Fruit fly (Drosophila melanogaster) whole organism, prepupa: ENCODE measurements around the gene CG7872.

Experiments
- CG10631 ChIP-seq: fragments of 200-800 bp; sonication (Bioruptor generic); optimal IDR thresholded peaks from 2 replicates; lab custom pipeline; 2016; ENCODE audit warnings: missing biosample characterization, missing genetic modification characterization
- CG10669 ChIP-seq: fragments of 200-800 bp; sonication (Bioruptor generic); optimal IDR thresholded peaks from 3 replicates; lab custom pipeline; 2018; ENCODE audit warnings: missing biosample characterization, mild to moderate bottlenecking, missing genetic modification characterization, moderate library complexity
- CG11762 ChIP-seq: fragments of 200-800 bp; sonication (Bioruptor generic); optimal IDR thresholded peaks from 3 replicates; lab custom pipeline; 2016; ENCODE audit warnings: missing biosample characterization, missing genetic modification characterization; ENCODE audit not compliant: insufficient read depth
- CG15336 ChIP-seq: fragments of 200-800 bp; sonication (Bioruptor generic); IDR thresholded peaks from 2 replicates; pipeline ENCODE4 v1.3.6; 2022; ENCODE audit warnings: missing biosample characterization, missing genetic modification characterization
- CG1621 ChIP-seq: fragments of 200-800 bp; sonication (Bioruptor generic); optimal IDR thresholded peaks from 3 replicates; lab custom pipeline; 2018; ENCODE audit warnings: missing biosample characterization, mild to moderate bottlenecking, missing genetic modification characterization
- CG16779 ChIP-seq: fragments of 200-800 bp; sonication (Bioruptor generic); optimal IDR thresholded peaks from 3 replicates; lab custom pipeline; 2017; ENCODE audit warnings: missing biosample characterization, mild to moderate bottlenecking, missing genetic modification characterization
- CG3032 ChIP-seq: fragments of 200-800 bp; optimal IDR thresholded peaks from 2 replicates; lab custom pipeline; 2019; ENCODE audit warnings: missing biosample characterization, mild to moderate bottlenecking, missing genetic modification characterization, moderate library complexity
- CG34406 ChIP-seq: fragments of 200-800 bp; sonication (Bioruptor generic); optimal IDR thresholded peaks from 3 replicates; lab custom pipeline; 2016; ENCODE audit warnings: missing biosample characterization, missing genetic modification characterization
- CG3919 ChIP-seq: fragments of 200-800 bp; sonication (Bioruptor generic); optimal IDR thresholded peaks from 3 replicates; lab custom pipeline; 2016; ENCODE audit warnings: missing biosample characterization, missing genetic modification characterization
- CG4318 ChIP-seq: fragments of 200-800 bp; sonication (Bioruptor generic); optimal IDR thresholded peaks from 3 replicates; lab custom pipeline; 2017; ENCODE audit warnings: missing biosample characterization, mild to moderate bottlenecking, missing genetic modification characterization
- CG6163 ChIP-seq: fragments of 200-800 bp; sonication (Bioruptor generic); IDR thresholded peaks from 3 replicates; pipeline ENCODE4 v1.3.6; 2022; ENCODE audit warnings: missing biosample characterization, missing genetic modification characterization
- CG6792 ChIP-seq: fragments of 200-800 bp; sonication (Bioruptor generic); optimal IDR thresholded peaks from 3 replicates; lab custom pipeline; 2016; ENCODE audit warnings: missing biosample characterization, missing genetic modification characterization
- CG6808 ChIP-seq: fragments of 200-800 bp; sonication (Bioruptor generic); optimal IDR thresholded peaks from 3 replicates; lab custom pipeline; 2017; ENCODE audit warnings: missing biosample characterization, missing genetic modification characterization, mild to moderate bottlenecking, moderate library complexity, missing genetic modification reagents
- CG6854 ChIP-seq: fragments of 200-800 bp; sonication (Bioruptor generic); optimal IDR thresholded peaks from 2 replicates; lab custom pipeline; 2017; ENCODE audit warnings: missing biosample characterization, mild to moderate bottlenecking, missing genetic modification characterization
- CG7368 ChIP-seq: fragments of 200-800 bp; sonication (Bioruptor generic); optimal IDR thresholded peaks from 3 replicates; lab custom pipeline; 2016; ENCODE audit warnings: missing biosample characterization, missing genetic modification characterization
- CG8119 ChIP-seq: fragments of 200-800 bp; sonication (Bioruptor generic); IDR thresholded peaks from 3 replicates; pipeline ENCODE4 v1.3.6; 2022; ENCODE audit warnings: missing biosample characterization, missing genetic modification characterization
- CG8319 ChIP-seq: fragments of 200-800 bp; sonication (Bioruptor generic); optimal IDR thresholded peaks from 3 replicates; lab custom pipeline; 2016; ENCODE audit warnings: missing biosample characterization, missing genetic modification characterization
- CG9139 ChIP-seq: fragments of 200-800 bp; sonication (Bioruptor generic); optimal IDR thresholded peaks from 3 replicates; lab custom pipeline; 2017; ENCODE audit warnings: missing biosample characterization, mild to moderate bottlenecking, missing genetic modification characterization
- Eip78C ChIP-seq: fragments of 200-800 bp; sonication (Bioruptor generic); peaks from one replicate; lab custom pipeline; 2016; ENCODE audit warnings: missing biosample characterization, missing genetic modification characterization
- Ets96B ChIP-seq: fragments of 200-800 bp; optimal IDR thresholded peaks from 2 replicates; lab custom pipeline; 2019; ENCODE audit warnings: missing biosample characterization, mild to moderate bottlenecking, missing genetic modification characterization, moderate library complexity
- Gug ChIP-seq: fragments of 200-800 bp; sonication (Bioruptor generic); IDR thresholded peaks from 2 replicates; pipeline ENCODE4 v1.3.6; 2022; ENCODE audit warnings: missing biosample characterization, missing genetic modification characterization
- Hr38 ChIP-seq: sonication (Bioruptor generic); optimal IDR thresholded peaks from 2 replicates; lab custom pipeline; 2016; ENCODE audit warnings: missing biosample characterization, missing genetic modification characterization
- Hr39 ChIP-seq: fragments of 200-800 bp; sonication (Bioruptor generic); optimal IDR thresholded peaks from 2 replicates; lab custom pipeline; 2016; ENCODE audit warnings: missing biosample characterization, missing genetic modification characterization
- Hr4 ChIP-seq: fragments of 200-800 bp; sonication (Bioruptor generic); optimal IDR thresholded peaks from 3 replicates; lab custom pipeline; 2016; ENCODE audit warnings: missing biosample characterization, missing genetic modification characterization
- Met ChIP-seq: fragments of 200-800 bp; sonication (Bioruptor generic); optimal IDR thresholded peaks from 3 replicates; lab custom pipeline; 2016; ENCODE audit warnings: missing biosample characterization, missing genetic modification characterization
- OdsH ChIP-seq: fragments of 200-800 bp; sonication (Bioruptor generic); optimal IDR thresholded peaks from 3 replicates; lab custom pipeline; 2016; ENCODE audit warnings: missing biosample characterization, missing genetic modification characterization
- Sox102F ChIP-seq: fragments of 200-800 bp; sonication (Bioruptor generic); optimal IDR thresholded peaks from 2 replicates; lab custom pipeline; 2016; ENCODE audit warnings: missing biosample characterization, mild to moderate bottlenecking, missing genetic modification characterization
- Sox14 ChIP-seq: fragments of 200-800 bp; sonication (Bioruptor generic); optimal IDR thresholded peaks from 3 replicates; lab custom pipeline; 2016; ENCODE audit warnings: missing biosample characterization, missing genetic modification characterization
- achi ChIP-seq: fragments of 200-800 bp; sonication (Bioruptor generic); optimal IDR thresholded peaks from 3 replicates; lab custom pipeline; 2016; ENCODE audit warnings: missing biosample characterization, missing genetic modification characterization
- acj6 ChIP-seq: fragments of 200-800 bp; sonication (Bioruptor generic); optimal IDR thresholded peaks from 3 replicates; lab custom pipeline; 2016; ENCODE audit warnings: missing biosample characterization, missing genetic modification characterization
- cyc ChIP-seq: fragments of 200-800 bp; sonication (Bioruptor generic); optimal IDR thresholded peaks from 3 replicates; lab custom pipeline; 2016; ENCODE audit warnings: missing biosample characterization, missing genetic modification characterization
- dsx ChIP-seq: fragments of 200-800 bp; optimal IDR thresholded peaks from 3 replicates; lab custom pipeline; 2019; ENCODE audit warnings: missing biosample characterization, mild to moderate bottlenecking, missing genetic modification characterization, moderate library complexity; ENCODE audit not compliant: poor library complexity, severe bottlenecking
- eg ChIP-seq: fragments of 200-800 bp; sonication (Bioruptor generic); IDR thresholded peaks from 3 replicates; pipeline ENCODE4 v1.3.6; 2022; ENCODE audit warnings: missing biosample characterization, missing genetic modification characterization
- esn ChIP-seq: fragments of 200-800 bp; sonication (Bioruptor generic); optimal IDR thresholded peaks from 2 replicates; lab custom pipeline; 2016; ENCODE audit warnings: missing biosample characterization, mild to moderate bottlenecking, missing genetic modification characterization, moderate library complexity
- fd85E ChIP-seq: fragments of 200-800 bp; sonication (Bioruptor generic); optimal IDR thresholded peaks from 3 replicates; lab custom pipeline; 2016; ENCODE audit warnings: missing biosample characterization, missing genetic modification characterization
- fkh ChIP-seq: fragments of 200-800 bp; sonication (Bioruptor generic); optimal IDR thresholded peaks from 3 replicates; lab custom pipeline; 2017; ENCODE audit warnings: missing biosample characterization, mild to moderate bottlenecking, missing genetic modification characterization, moderate library complexity
- lz ChIP-seq: fragments of 200-800 bp; sonication (Bioruptor generic); optimal IDR thresholded peaks from 3 replicates; lab custom pipeline; 2016; ENCODE audit warnings: missing biosample characterization, missing genetic modification characterization
- salr ChIP-seq, 2 experiments: fragments of 200-800 bp; sonication (Bioruptor generic); optimal IDR thresholded peaks; 3 replicates each; lab custom pipeline; 2016 to 2018; ENCODE audit warnings: missing biosample characterization in 2 of 2, missing genetic modification characterization in 2 of 2, mild to moderate bottlenecking in 1 of 2
- spab ChIP-seq: fragments of 200-800 bp; sonication (Bioruptor generic); optimal IDR thresholded peaks from 2 replicates; lab custom pipeline; 2017; ENCODE audit warnings: missing biosample characterization, mild to moderate bottlenecking, missing genetic modification characterization, missing genetic modification reagents
- ss ChIP-seq, 2 experiments: fragments of 200-800 bp; sonication (Bioruptor generic); optimal IDR thresholded peaks; 2 replicates in 1 of 2; 3 replicates in 1 of 2; lab custom pipeline; 2017 to 2018; ENCODE audit warnings: mild to moderate bottlenecking in 2 of 2, missing biosample characterization in 2 of 2, missing genetic modification characterization in 2 of 2, moderate library complexity in 1 of 2
- svp ChIP-seq: fragments of 200-800 bp; sonication (Bioruptor generic); peaks from one replicate; lab custom pipeline; 2016; ENCODE audit warnings: missing biosample characterization, missing genetic modification characterization
- topi ChIP-seq: fragments of 200-800 bp; sonication (Bioruptor generic); optimal IDR thresholded peaks from 3 replicates; lab custom pipeline; 2016; ENCODE audit warnings: missing biosample characterization, missing genetic modification characterization
- vri ChIP-seq: fragments of 200-800 bp; sonication (Bioruptor generic); optimal IDR thresholded peaks from 3 replicates; lab custom pipeline; 2016; ENCODE audit warnings: missing biosample characterization, mild to moderate bottlenecking, missing genetic modification characterization

Gene CG7872

DNA sequence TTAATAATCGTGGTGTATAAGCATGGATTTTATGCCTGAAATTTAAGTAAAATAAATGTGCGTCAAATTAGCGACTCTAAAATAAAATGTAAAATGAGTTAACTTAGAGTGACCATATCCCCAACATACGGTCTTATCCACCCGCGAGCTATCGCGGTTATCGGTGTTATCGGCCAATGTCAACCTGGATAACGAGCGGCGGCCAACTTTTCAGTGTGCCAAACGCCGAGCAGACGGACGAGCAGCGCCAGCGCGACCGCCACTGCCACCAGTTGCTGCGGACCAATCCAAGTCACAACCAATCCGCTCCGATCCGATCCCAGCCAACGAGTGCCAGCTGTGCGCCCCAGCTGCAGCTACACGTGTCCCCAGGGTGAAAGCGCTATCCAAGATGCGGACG is at the start of gene CG7872, which contains the start of gene cerv:
Gene CG7872, plus strand, starts transcription at position 163 of the 400 bp plus-strand sequence.
Gene cerv, minus strand, starts transcription at position 129 of the 400 bp plus-strand sequence.
- TF ChIP-seq CG3919 (GFP tag; lab: Kevin White, UChicago): peak; percentile 2
- peak; percentile 27 for TF ChIP-seq Eip78C (GFP tag; lab: Kevin White, UChicago)
- no peak for TF ChIP-seq topi (GFP tag; lab: Kevin White, UChicago)
- TF ChIP-seq Ets96B (tag; lab: Kevin White, UChicago): no peak
- peak; percentile 27 for TF ChIP-seq fkh (GFP tag; lab: Kevin White, UChicago)
- TF ChIP-seq acj6 (GFP tag; lab: Kevin White, UChicago): no peak
- no peak for TF ChIP-seq CG6854 (GFP tag; lab: Kevin White, UChicago)
- TF ChIP-seq CG6792 (GFP tag; lab: Kevin White, UChicago): no peak
- peak; percentile 52 for TF ChIP-seq achi
- peak; percentile 20 for TF ChIP-seq CG1621 (tag; lab: Kevin White, UChicago)
- TF ChIP-seq Hr4: no peak
- no peak for TF ChIP-seq CG10669 (GFP tag; lab: Kevin White, UChicago)

DNA sequence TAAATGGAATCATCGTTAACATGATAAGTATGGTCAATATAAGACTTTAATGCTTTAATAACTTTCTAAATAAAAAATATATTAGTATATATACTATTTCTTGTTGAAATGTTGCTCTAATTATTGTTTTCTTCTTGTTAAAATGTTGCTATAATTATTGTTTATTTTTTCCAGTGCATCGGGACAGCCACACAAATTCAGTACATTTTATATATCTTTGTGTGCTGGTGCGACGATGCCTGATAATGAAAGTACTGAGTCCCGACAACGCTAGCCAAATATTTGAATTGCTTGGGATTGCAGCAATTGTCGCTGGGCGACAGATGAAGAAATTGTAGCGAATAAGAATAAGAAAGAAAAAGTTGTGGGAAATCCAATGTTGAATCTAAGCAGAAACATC is 48.8 kb upstream of the CG7872 start:
- peak; percentile 7 for TF ChIP-seq CG10669 (GFP tag; lab: Kevin White, UChicago)
- peak; percentile 54 for TF ChIP-seq Eip78C (GFP tag; lab: Kevin White, UChicago)
- peak; percentile 2 for TF ChIP-seq CG3032
- peak; percentile 22 for TF ChIP-seq CG34406 (GFP tag; lab: Kevin White, UChicago)
- TF ChIP-seq Ets96B (tag; lab: Kevin White, UChicago): peak; percentile 28
- no peak for TF ChIP-seq CG11762 (GFP tag; lab: Kevin White, UChicago)
- no peak for TF ChIP-seq Sox14 (GFP tag; lab: Kevin White, UChicago)
- peak; percentile 5 for TF ChIP-seq topi (GFP tag; lab: Kevin White, UChicago)
- TF ChIP-seq salr (GFP tag; optimal IDR thresholded peaks at IDR 0.05; lab: Kevin White, UChicago): no peak
- no peak for TF ChIP-seq dsx (GFP tag; lab: Kevin White, UChicago)
- TF ChIP-seq acj6 (GFP tag; lab: Kevin White, UChicago): peak; percentile 28
- TF ChIP-seq OdsH (GFP tag; lab: Kevin White, UChicago): no peak
- TF ChIP-seq CG4318 (GFP tag; lab: Kevin White, UChicago): no peak
- TF ChIP-seq svp (GFP tag; lab: Kevin White, UChicago): peak; percentile 53
- peak in 1 of 2 experiments; percentile 10 for TF ChIP-seq ss (GFP tag; optimal IDR thresholded peaks at IDR 0.05; lab: Kevin White, UChicago)
- no peak for TF ChIP-seq CG3919 (GFP tag; lab: Kevin White, UChicago)
- TF ChIP-seq Hr4: no peak
- no peak for TF ChIP-seq CG16779 (tag; lab: Kevin White, UChicago)
- TF ChIP-seq Met: peak; percentile 6
- TF ChIP-seq CG8319 (GFP tag; lab: Kevin White, UChicago): no peak
- TF ChIP-seq esn (GFP tag; lab: Kevin White, UChicago): no peak
- TF ChIP-seq achi: peak; percentile 21
- peak; percentile 4 for TF ChIP-seq CG10631 (GFP tag; lab: Kevin White, UChicago)

DNA sequence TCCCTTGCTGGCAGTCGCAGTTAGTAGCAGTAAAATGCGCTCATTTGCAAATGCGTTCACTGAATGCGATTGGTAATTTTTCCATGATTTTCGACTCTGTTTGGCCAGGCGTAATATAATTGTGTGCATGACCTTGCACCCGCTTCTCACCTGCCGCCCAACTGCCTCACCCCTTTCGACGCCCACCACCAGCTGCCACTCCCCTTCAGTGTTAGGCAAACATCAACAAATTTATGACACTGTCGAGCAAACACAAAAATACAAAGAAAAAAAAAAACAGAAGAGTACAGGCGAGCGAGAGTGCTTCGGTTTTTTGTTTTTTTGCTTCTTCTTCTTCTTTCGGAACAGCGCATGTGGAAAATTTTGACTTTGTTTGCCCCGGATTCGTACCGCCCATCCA is 48.0 kb upstream of the CG7872 start:
- TF ChIP-seq CG10631 (GFP tag; lab: Kevin White, UChicago) (no peak), fkh (GFP tag; lab: Kevin White, UChicago) (peak; percentile 66)

DNA sequence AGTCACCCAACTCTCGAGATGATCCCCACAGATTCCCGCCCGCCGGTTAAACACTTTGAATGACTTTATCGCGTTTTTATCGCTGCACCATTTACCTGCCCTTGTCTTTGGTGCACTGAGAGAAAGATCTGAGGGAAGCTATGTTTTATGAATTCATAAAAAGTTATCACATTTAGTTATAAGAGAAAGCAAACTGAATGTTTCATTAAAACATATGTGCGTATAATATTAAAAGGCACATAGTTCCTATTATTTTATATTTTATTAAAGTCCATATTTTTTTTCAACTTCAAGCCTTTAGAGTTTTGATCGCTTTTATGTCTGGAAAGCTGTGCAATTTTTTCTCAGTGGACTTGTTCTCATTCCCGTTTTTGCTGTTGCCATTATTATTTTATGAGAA is 47.6 kb upstream of the CG7872 start:
- TF ChIP-seq CG9139 (GFP tag; lab: Kevin White, UChicago) (no peak), dsx (GFP tag; lab: Kevin White, UChicago) (peak; percentile 14), cyc (GFP tag; lab: Kevin White, UChicago) (peak; percentile 43), CG6792 (GFP tag; lab: Kevin White, UChicago) (peak; percentile 49), CG7368 (peak; percentile 23), esn (GFP tag; lab: Kevin White, UChicago) (peak; percentile 58), Met (peak; percentile 59), Hr39 (GFP tag; lab: Kevin White, UChicago) (peak; percentile 28), vri (GFP tag; lab: Kevin White, UChicago) (no peak), CG6808 (GFP tag; lab: Kevin White, UChicago) (no peak), lz (GFP tag; lab: Kevin White, UChicago) (peak; percentile 50), spab (GFP tag; lab: Kevin White, UChicago) (peak; percentile 14), CG6163 (GFP tag; lab: Robert Waterston, UW) (0 out of 3 replicates have a peak, but pooled peaks have one; percentile 17), fd85E (GFP tag; lab: Kevin White, UChicago) (no peak), CG34406 (GFP tag; lab: Kevin White, UChicago) (peak; percentile 52), Eip78C (GFP tag; lab: Kevin White, UChicago) (peak; percentile 70), CG8119 (GFP tag; lab: Robert Waterston, UW) (no peak), CG10669 (GFP tag; lab: Kevin White, UChicago) (peak; percentile 42), CG6854 (GFP tag; lab: Kevin White, UChicago) (no peak), acj6 (GFP tag; lab: Kevin White, UChicago) (peak; percentile 31), eg (GFP tag; lab: Robert Waterston, UW) (no peak), Sox102F (GFP tag; lab: Kevin White, UChicago) (no peak), Gug (GFP tag; lab: Robert Waterston, UW) (no peak), CG15336 (GFP tag; lab: Robert Waterston, UW) (no peak), Hr4 (no peak), Hr38 (no peak)
